Worm (Caenorhabditis elegans): ENCODE data around the gene F35E8.9.

F35E8.9 gene

ce11 chrV:15917458-15917857, at the start of gene F35E8.9:
Gene F35E8.9 (minus strand): TSS chrV:15917558.
- TF ChIP-seq aly-1 (tag; optimal IDR thresholded peaks at IDR 0.05) (no peak), ets-7 (tag; optimal IDR thresholded peaks at IDR 0.05) (no peak), pes-1 (GFP tag; IDR thresholded peaks at IDR 0.05) (no peak), flt-1 (GFP tag; IDR thresholded peaks at IDR 0.05) (no peak), ama-1 (optimal IDR thresholded peaks at IDR 0.05) (no peak), hnd-1 (tag; optimal IDR thresholded peaks at IDR 0.05) (no peak), ceh-36 (tag; optimal IDR thresholded peaks at IDR 0.05) (no peak), scrt-1 (GFP tag; IDR thresholded peaks at IDR 0.05) (no peak), tbx-11 (GFP tag; IDR thresholded peaks at IDR 0.05) (no peak), tbx-37 (GFP tag; conservative IDR thresholded peaks at IDR 0.05) (no peak), F13C5.2 (tag; optimal IDR thresholded peaks at IDR 0.05) (no peak), B0310.2 (tag; optimal IDR thresholded peaks at IDR 0.05) (no peak)

DNA sequence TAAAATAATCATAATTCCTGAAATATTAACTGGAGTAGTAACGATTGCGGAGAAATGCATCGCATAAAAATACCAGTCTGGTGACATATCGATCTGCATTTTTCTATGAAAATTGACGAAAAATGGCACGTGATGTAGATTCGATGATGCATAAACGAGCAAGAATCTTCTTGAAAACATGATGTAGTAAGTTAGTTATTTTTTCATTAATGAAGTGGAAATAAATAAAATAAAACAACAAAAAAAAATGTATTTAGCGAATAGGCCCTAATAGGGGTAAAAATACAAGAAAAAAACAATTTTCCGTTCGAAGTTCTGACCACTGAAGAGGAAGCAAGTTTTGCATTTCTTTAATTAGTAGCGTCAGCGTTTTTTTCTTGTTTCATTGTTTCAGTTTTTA, 47.8 kb upstream of the F35E8.9 start, which contains the start of gene sri-2:
sri-2 (minus strand) TSS at position 101 of the 400 bp plus-strand sequence.
- TF ChIP-seq hnd-1 (tag; optimal IDR thresholded peaks at IDR 0.05) (no peak), pes-1 (GFP tag; IDR thresholded peaks at IDR 0.05) (no peak), tbx-11 (GFP tag; IDR thresholded peaks at IDR 0.05) (no peak), F13C5.2 (tag; optimal IDR thresholded peaks at IDR 0.05) (no peak), ceh-36 (tag; optimal IDR thresholded peaks at IDR 0.05) (no peak), hmbx-1 (tag; optimal IDR thresholded peaks at IDR 0.05) (no peak), ceh-13 (GFP tag; optimal IDR thresholded peaks at IDR 0.05) (no peak), hmg-4 (GFP tag; optimal IDR thresholded peaks at IDR 0.05) (no peak), aly-1 (tag; optimal IDR thresholded peaks at IDR 0.05) (no peak), sea-1 (GFP tag; conservative IDR thresholded peaks at IDR 0.05) (no peak), ets-7 (tag; optimal IDR thresholded peaks at IDR 0.05) (no peak), scrt-1 (GFP tag; IDR thresholded peaks at IDR 0.05) (no peak)

DNA sequence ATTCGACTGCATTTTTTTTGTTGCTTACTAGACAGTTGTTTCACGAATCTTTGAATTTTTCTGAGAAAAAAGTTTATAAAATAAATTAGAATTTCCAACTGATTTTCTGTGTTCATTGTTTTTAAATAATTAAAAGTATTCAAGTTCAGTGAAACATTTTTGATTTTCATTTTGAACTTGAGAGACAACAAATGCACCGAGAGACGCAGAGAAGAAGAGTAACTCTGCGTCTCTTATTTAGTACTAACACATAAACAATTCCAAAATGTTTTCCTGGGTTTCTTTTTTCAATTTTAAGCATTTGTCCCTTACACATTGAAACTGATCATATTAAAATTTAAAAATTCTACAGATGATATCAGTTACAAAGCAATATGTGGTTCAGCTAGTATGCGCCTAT, 42.1 kb upstream of the F35E8.9 start:
- no peak for TF ChIP-seq ceh-13 (GFP tag; optimal IDR thresholded peaks at IDR 0.05)
- no peak for TF ChIP-seq aly-1 (tag; optimal IDR thresholded peaks at IDR 0.05)
- no peak for TF ChIP-seq scrt-1 (GFP tag; IDR thresholded peaks at IDR 0.05)
- TF ChIP-seq tbx-11 (GFP tag; IDR thresholded peaks at IDR 0.05), result no peak
- no peak for TF ChIP-seq sea-1 (GFP tag; conservative IDR thresholded peaks at IDR 0.05)
- TF ChIP-seq ama-1 (optimal IDR thresholded peaks at IDR 0.05), result no peak
- TF ChIP-seq tra-4 (tag; optimal IDR thresholded peaks at IDR 0.05), result no peak
- TF ChIP-seq tbx-37 (GFP tag; conservative IDR thresholded peaks at IDR 0.05), result no peak
- no peak for TF ChIP-seq hmbx-1 (tag; optimal IDR thresholded peaks at IDR 0.05)
- no peak for TF ChIP-seq hnd-1 (tag; optimal IDR thresholded peaks at IDR 0.05)
- TF ChIP-seq ceh-36 (tag; optimal IDR thresholded peaks at IDR 0.05), result no peak
- TF ChIP-seq flt-1 (GFP tag; IDR thresholded peaks at IDR 0.05), result no peak
- no peak for TF ChIP-seq pes-1 (GFP tag; IDR thresholded peaks at IDR 0.05)
- TF ChIP-seq ets-7 (tag; optimal IDR thresholded peaks at IDR 0.05), result no peak
- no peak for TF ChIP-seq B0310.2 (tag; optimal IDR thresholded peaks at IDR 0.05)
- TF ChIP-seq F13C5.2 (tag; optimal IDR thresholded peaks at IDR 0.05), result no peak
- no peak for TF ChIP-seq hmg-4 (GFP tag; optimal IDR thresholded peaks at IDR 0.05)

- TF ChIP-seq ets-7 (tag; optimal IDR thresholded peaks at IDR 0.05), result no peak
- no peak for TF ChIP-seq ceh-36 (tag; optimal IDR thresholded peaks at IDR 0.05)
- no peak for TF ChIP-seq pes-1 (GFP tag; IDR thresholded peaks at IDR 0.05)
- no peak for TF ChIP-seq hmbx-1 (tag; optimal IDR thresholded peaks at IDR 0.05)
- TF ChIP-seq hnd-1 (tag; optimal IDR thresholded peaks at IDR 0.05), result no peak
- no peak for TF ChIP-seq ama-1 (optimal IDR thresholded peaks at IDR 0.05)
- no peak for TF ChIP-seq hmg-4 (GFP tag; optimal IDR thresholded peaks at IDR 0.05)
- no peak for TF ChIP-seq sea-1 (GFP tag; conservative IDR thresholded peaks at IDR 0.05)
- no peak for TF ChIP-seq ceh-13 (GFP tag; optimal IDR thresholded peaks at IDR 0.05)
- no peak for TF ChIP-seq flt-1 (GFP tag; IDR thresholded peaks at IDR 0.05)
- no peak for TF ChIP-seq tra-4 (tag; optimal IDR thresholded peaks at IDR 0.05)
- no peak for TF ChIP-seq scrt-1 (GFP tag; IDR thresholded peaks at IDR 0.05)
- TF ChIP-seq aly-1 (tag; optimal IDR thresholded peaks at IDR 0.05), result no peak
- no peak for TF ChIP-seq F13C5.2 (tag; optimal IDR thresholded peaks at IDR 0.05)
- no peak for TF ChIP-seq tbx-37 (GFP tag; conservative IDR thresholded peaks at IDR 0.05)
- TF ChIP-seq tbx-11 (GFP tag; IDR thresholded peaks at IDR 0.05), result no peak
- TF ChIP-seq B0310.2 (tag; optimal IDR thresholded peaks at IDR 0.05), result no peak
Observed at ce11 chrV:15957098-15957497, 39.7 kb upstream of the F35E8.9 start, which contains the start of gene F36G9.3. Gene F36G9.3 (plus strand): TSS chrV:15957398.

DNA sequence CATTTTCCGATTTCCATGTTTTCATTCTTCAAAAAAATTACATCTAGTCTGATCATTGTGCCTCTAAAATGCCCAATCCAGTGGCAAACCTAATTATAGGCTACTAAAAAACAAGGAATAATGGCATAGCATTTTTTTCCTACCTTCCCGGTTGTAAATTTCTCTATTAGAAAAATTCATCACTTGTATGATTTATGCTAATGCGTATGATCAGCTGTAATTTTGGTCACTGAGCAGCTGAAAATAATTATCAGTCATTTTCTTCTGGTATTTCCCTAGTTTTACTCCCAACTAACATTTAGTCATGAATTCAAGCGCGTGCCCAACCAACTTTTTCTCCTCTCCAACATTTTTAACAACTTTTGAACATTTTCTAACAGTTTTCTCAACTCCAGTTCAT, 38.1 kb upstream of the F35E8.9 start, which contains the start of gene srh-186:
srh-186 (plus strand) TSS at position 301 of the 400 bp plus-strand sequence.
- TF ChIP-seq B0310.2 (tag; optimal IDR thresholded peaks at IDR 0.05) (no peak), flt-1 (GFP tag; IDR thresholded peaks at IDR 0.05) (no peak), ceh-13 (GFP tag; optimal IDR thresholded peaks at IDR 0.05) (no peak), hmg-4 (GFP tag; optimal IDR thresholded peaks at IDR 0.05) (no peak), scrt-1 (GFP tag; IDR thresholded peaks at IDR 0.05) (no peak), aly-1 (tag; optimal IDR thresholded peaks at IDR 0.05) (no peak), ama-1 (optimal IDR thresholded peaks at IDR 0.05) (no peak), ceh-36 (tag; optimal IDR thresholded peaks at IDR 0.05) (no peak), F13C5.2 (tag; optimal IDR thresholded peaks at IDR 0.05) (no peak), pes-1 (GFP tag; IDR thresholded peaks at IDR 0.05) (no peak), ets-7 (tag; optimal IDR thresholded peaks at IDR 0.05) (no peak), hnd-1 (tag; optimal IDR thresholded peaks at IDR 0.05) (no peak), tra-4 (tag; optimal IDR thresholded peaks at IDR 0.05) (no peak), hmbx-1 (tag; optimal IDR thresholded peaks at IDR 0.05) (no peak), sea-1 (GFP tag; conservative IDR thresholded peaks at IDR 0.05) (no peak), tbx-11 (GFP tag; IDR thresholded peaks at IDR 0.05) (no peak), tbx-37 (GFP tag; conservative IDR thresholded peaks at IDR 0.05) (no peak)

ce11 chrV:15954932-15955331, 37.6 kb upstream of the F35E8.9 start, which contains the start of gene srw-57:
Gene srw-57 (minus strand): TSS chrV:15955032.
- TF ChIP-seq sea-1 (GFP tag; conservative IDR thresholded peaks at IDR 0.05) (no peak), tbx-11 (GFP tag; IDR thresholded peaks at IDR 0.05) (no peak), tra-4 (tag; optimal IDR thresholded peaks at IDR 0.05) (no peak), F13C5.2 (tag; optimal IDR thresholded peaks at IDR 0.05) (no peak), ceh-36 (tag; optimal IDR thresholded peaks at IDR 0.05) (no peak), hmg-4 (GFP tag; optimal IDR thresholded peaks at IDR 0.05) (no peak), hnd-1 (tag; optimal IDR thresholded peaks at IDR 0.05) (no peak), tbx-37 (GFP tag; conservative IDR thresholded peaks at IDR 0.05) (no peak), ceh-13 (GFP tag; optimal IDR thresholded peaks at IDR 0.05) (no peak), pes-1 (GFP tag; IDR thresholded peaks at IDR 0.05) (no peak), scrt-1 (GFP tag; IDR thresholded peaks at IDR 0.05) (no peak), aly-1 (tag; optimal IDR thresholded peaks at IDR 0.05) (no peak), flt-1 (GFP tag; IDR thresholded peaks at IDR 0.05) (no peak), hmbx-1 (tag; optimal IDR thresholded peaks at IDR 0.05) (no peak), B0310.2 (tag; optimal IDR thresholded peaks at IDR 0.05) (no peak), ets-7 (tag; optimal IDR thresholded peaks at IDR 0.05) (no peak), ama-1 (optimal IDR thresholded peaks at IDR 0.05) (no peak)
